Worm (Caenorhabditis elegans) whole organism, L3 larva: ENCODE data around the gene dolk-1.

ENCODE experiments used
- R02D3.7 ChIP-seq: fragments of 150-350 bp; optimal IDR thresholded peaks from 2 replicates; lab custom pipeline; 2014; ENCODE audit warnings: missing biosample characterization, missing genetic modification characterization
- ZK546.5 ChIP-seq: sonication (generic microtip); optimal IDR thresholded peaks from 2 replicates; lab custom pipeline; 2017; ENCODE audit warnings: missing biosample characterization, missing genetic modification characterization
- ama-1 ChIP-seq: fragments of 150-350 bp; optimal IDR thresholded peaks from 2 replicates; lab custom pipeline; 2018
- ceh-16 ChIP-seq: sonication (generic microtip); optimal IDR thresholded peaks from 2 replicates; lab custom pipeline; 2017; ENCODE audit warnings: missing biosample characterization, missing genetic modification characterization
- ceh-28 ChIP-seq: fragments of 150-350 bp; optimal IDR thresholded peaks from 2 replicates; lab custom pipeline; 2014; ENCODE audit warnings: missing biosample characterization, missing genetic modification reagents, missing genetic modification characterization
- ceh-82 ChIP-seq: fragments of 150-350 bp; optimal IDR thresholded peaks from 2 replicates; lab custom pipeline; 2014; ENCODE audit warnings: missing biosample characterization, missing genetic modification characterization
- ceh-9 ChIP-seq: sonication (generic microtip); optimal IDR thresholded peaks from 2 replicates; lab custom pipeline; 2018; ENCODE audit warnings: missing biosample characterization, missing genetic modification characterization
- daf-12 ChIP-seq: fragments of 150-350 bp; optimal IDR thresholded peaks from 2 replicates; lab custom pipeline; 2014; ENCODE audit warnings: missing biosample characterization, missing genetic modification reagents, missing genetic modification characterization
- egl-5 ChIP-seq: fragments of 150-350 bp; optimal IDR thresholded peaks from 2 replicates; lab custom pipeline; 2017; ENCODE audit warnings: missing biosample characterization, missing genetic modification reagents, missing genetic modification characterization, inconsistent platforms
- elt-1 ChIP-seq: fragments of 150-350 bp; optimal IDR thresholded peaks from 2 replicates; lab custom pipeline; 2014; ENCODE audit warnings: missing biosample characterization, missing genetic modification characterization
- elt-2 ChIP-seq: sonication (generic microtip); optimal IDR thresholded peaks from 2 replicates; lab custom pipeline; 2016; ENCODE audit warnings: missing genetic modification reagents, mild to moderate bottlenecking, missing genetic modification characterization, missing compliant biosample characterization
- elt-3 ChIP-seq, 3 experiments: fragments of 150-350 bp in 1 of 3; sonication (generic microtip) in 2 of 3; optimal IDR thresholded peaks; 2 replicates in 2 of 3; 4 replicates in 1 of 3; lab custom pipeline; 2014 to 2017; ENCODE audit warnings: missing biosample characterization in 3 of 3, missing genetic modification characterization in 3 of 3
- eor-1 ChIP-seq, 2 experiments: fragments of 150-350 bp; optimal IDR thresholded peaks; 2 replicates each; lab custom pipeline; 2014 to 2018; ENCODE audit warnings: missing biosample characterization in 2 of 2, missing genetic modification characterization in 2 of 2
- fkh-10 ChIP-seq: sonication (generic microtip); optimal IDR thresholded peaks from 2 replicates; lab custom pipeline; 2017; ENCODE audit warnings: missing biosample characterization, missing genetic modification reagents, missing genetic modification characterization
- fkh-2 ChIP-seq: fragments of 150-350 bp; optimal IDR thresholded peaks from 2 replicates; lab custom pipeline; 2014; ENCODE audit warnings: missing biosample characterization, missing genetic modification reagents, missing genetic modification characterization
- fos-1 ChIP-seq: fragments of 150-350 bp; optimal IDR thresholded peaks from 2 replicates; lab custom pipeline; 2014; ENCODE audit warnings: missing biosample characterization, missing genetic modification characterization
- hmg-11 ChIP-seq: sonication (generic microtip); optimal IDR thresholded peaks from 2 replicates; lab custom pipeline; 2016; ENCODE audit warnings: missing genetic modification characterization, missing compliant biosample characterization
- jun-1 ChIP-seq: fragments of 150-350 bp; optimal IDR thresholded peaks from 2 replicates; lab custom pipeline; 2014; ENCODE audit warnings: missing biosample characterization, missing genetic modification reagents, missing genetic modification characterization
- lin-15B ChIP-seq: fragments of 150-350 bp; optimal IDR thresholded peaks from 2 replicates; lab custom pipeline; 2014; ENCODE audit warnings: missing biosample characterization, missing genetic modification characterization
- lin-39 ChIP-seq: fragments of 150-350 bp; optimal IDR thresholded peaks from 2 replicates; lab custom pipeline; 2018; ENCODE audit warnings: missing biosample characterization, missing genetic modification reagents, missing genetic modification characterization
- lsy-12 ChIP-seq: sonication (generic microtip); optimal IDR thresholded peaks from 2 replicates; lab custom pipeline; 2016; ENCODE audit warnings: mild to moderate bottlenecking, missing genetic modification characterization, missing compliant biosample characterization
- mdl-1 ChIP-seq: fragments of 150-350 bp; optimal IDR thresholded peaks from 2 replicates; lab custom pipeline; 2014; ENCODE audit warnings: missing biosample characterization, missing genetic modification characterization
- nfya-1 ChIP-seq: sonication (generic microtip); optimal IDR thresholded peaks from 2 replicates; lab custom pipeline; 2017; ENCODE audit warnings: missing genetic modification characterization, mild to moderate bottlenecking, missing compliant biosample characterization, antibody characterized with exemption, moderate library complexity; ENCODE audit not compliant: insufficient read depth
- nhr-11 ChIP-seq: fragments of 150-350 bp; optimal IDR thresholded peaks from 2 replicates; lab custom pipeline; 2014; ENCODE audit warnings: missing biosample characterization, missing genetic modification characterization
- nhr-12 ChIP-seq: fragments of 150-350 bp; optimal IDR thresholded peaks from 2 replicates; lab custom pipeline; 2014; ENCODE audit warnings: missing biosample characterization, missing genetic modification characterization
- nhr-23 ChIP-seq: fragments of 150-350 bp; optimal IDR thresholded peaks from 2 replicates; lab custom pipeline; 2014; ENCODE audit warnings: missing biosample characterization, missing genetic modification reagents, missing genetic modification characterization
- nhr-25 ChIP-seq: sonication (generic microtip); optimal IDR thresholded peaks from 2 replicates; lab custom pipeline; 2017; ENCODE audit warnings: missing biosample characterization, missing genetic modification characterization
- nhr-28 ChIP-seq: fragments of 150-350 bp; optimal IDR thresholded peaks from 2 replicates; lab custom pipeline; 2014; ENCODE audit warnings: missing biosample characterization, missing genetic modification characterization
- nhr-43 ChIP-seq: sonication (generic microtip); optimal IDR thresholded peaks from 2 replicates; lab custom pipeline; 2016; ENCODE audit warnings: mild to moderate bottlenecking, missing genetic modification characterization, missing compliant biosample characterization; ENCODE audit not compliant: poor library complexity, severe bottlenecking
- nhr-67 ChIP-seq: fragments of 150-350 bp; optimal IDR thresholded peaks from 2 replicates; lab custom pipeline; 2014; ENCODE audit warnings: missing biosample characterization, missing genetic modification characterization
- nhr-76 ChIP-seq: fragments of 150-350 bp; sonication (generic microtip); optimal IDR thresholded peaks from 5 replicates; lab custom pipeline; 2014; ENCODE audit warnings: missing biosample characterization, missing genetic modification characterization
- nhr-77 ChIP-seq: fragments of 150-350 bp; optimal IDR thresholded peaks from 2 replicates; lab custom pipeline; 2014; ENCODE audit warnings: missing biosample characterization, missing genetic modification characterization
- pha-4 ChIP-seq: fragments of 150-350 bp; optimal IDR thresholded peaks from 2 replicates; lab custom pipeline; 2014; ENCODE audit warnings: missing biosample characterization, missing genetic modification reagents, missing genetic modification characterization
- sea-2 ChIP-seq: fragments of 150-350 bp; sonication (generic microtip); optimal IDR thresholded peaks from 4 replicates; lab custom pipeline; 2014; ENCODE audit warnings: missing biosample characterization, missing genetic modification reagents, missing genetic modification characterization
- skn-1 ChIP-seq: fragments of 150-350 bp; optimal IDR thresholded peaks from 2 replicates; lab custom pipeline; 2014; ENCODE audit warnings: missing biosample characterization, missing genetic modification characterization
- snpc-4 ChIP-seq: fragments of 150-350 bp; optimal IDR thresholded peaks from 2 replicates; lab custom pipeline; 2014; ENCODE audit warnings: missing biosample characterization, missing genetic modification characterization
- unc-62 ChIP-seq: fragments of 150-350 bp; sonication (generic microtip); optimal IDR thresholded peaks from 4 replicates; lab custom pipeline; 2014; ENCODE audit warnings: missing biosample characterization, missing genetic modification reagents, missing genetic modification characterization
- zag-1 ChIP-seq: fragments of 150-350 bp; optimal IDR thresholded peaks from 2 replicates; lab custom pipeline; 2014; ENCODE audit warnings: missing biosample characterization, missing genetic modification characterization
- ztf-11 ChIP-seq: fragments of 150-350 bp; optimal IDR thresholded peaks from 2 replicates; lab custom pipeline; 2014; ENCODE audit warnings: missing biosample characterization, missing genetic modification characterization

dolk-1 gene

ce11 chrIII:11933539-11933938 lies at the start of gene dolk-1:
Gene dolk-1 (minus strand): TSS chrIII:11933639.
- TF ChIP-seq nhr-12 (no peak), ceh-16 (no peak), ztf-11 (no peak), R02D3.7 (tag; lab: Kevin White, UChicago) (no peak), ceh-9 (tag; lab: Kevin White, UChicago) (no peak), zag-1 (tag; lab: Kevin White, UChicago) (no peak), ama-1 (lab: Kevin White, UChicago) (no peak), egl-5 (tag; lab: Kevin White, UChicago) (no peak), fkh-10 (GFP tag; lab: Kevin White, UChicago) (no peak)

- TF ChIP-seq ztf-11 (no peak), ceh-28 (tag; lab: Kevin White, UChicago) (no peak), fos-1 (tag; lab: Kevin White, UChicago) (no peak), jun-1 (tag; lab: Kevin White, UChicago) (no peak), ama-1 (lab: Kevin White, UChicago) (no peak), ZK546.5 (tag; lab: Kevin White, UChicago) (no peak), sea-2 (GFP tag; lab: Kevin White, UChicago) (no peak), skn-1 (no peak), pha-4 (tag; lab: Kevin White, UChicago) (no peak)
Measured at ce11 chrIII:11982474-11982873, 49.0 kb upstream of the dolk-1 start.

ce11 chrIII:11981539-11981938 lies 48.1 kb upstream of the dolk-1 start:
- TF ChIP-seq nhr-67 (no peak), R02D3.7 (tag; lab: Kevin White, UChicago) (no peak), daf-12 (tag; lab: Kevin White, UChicago) (no peak), mdl-1 (tag; lab: Kevin White, UChicago) (no peak), nhr-12 (no peak), nhr-76 (no peak), hmg-11 (tag; lab: Kevin White, UChicago) (peak; percentile 76), nhr-77 (no peak), ama-1 (lab: Kevin White, UChicago) (no peak), elt-1 (tag; lab: Kevin White, UChicago) (no peak), nhr-25 (tag; lab: Kevin White, UChicago) (peak; percentile 2), nhr-11 (no peak), nhr-43 (tag; lab: Kevin White, UChicago) (no peak), lin-15B (tag; lab: Kevin White, UChicago) (peak; percentile 87), snpc-4 (peak; percentile 39), nhr-28 (tag; lab: Kevin White, UChicago) (no peak), pha-4 (tag; lab: Kevin White, UChicago) (peak; percentile 50), fkh-2 (tag; lab: Kevin White, UChicago) (no peak), lin-39 (tag; lab: Kevin White, UChicago) (peak; percentile 62), nfya-1 (tag; lab: Kevin White, UChicago) (peak; percentile 93), fos-1 (tag; lab: Kevin White, UChicago) (no peak), eor-1 (tag; optimal IDR thresholded peaks at IDR 0.05; lab: Kevin White, UChicago) (no peak), nhr-23 (no peak), elt-3 (tag; optimal IDR thresholded peaks at IDR 0.05; lab: Kevin White, UChicago) (no peak), egl-5 (tag; lab: Kevin White, UChicago) (no peak), zag-1 (tag; lab: Kevin White, UChicago) (no peak), sea-2 (GFP tag; lab: Kevin White, UChicago) (no peak), ceh-82 (tag; lab: Kevin White, UChicago) (no peak), elt-2 (tag; lab: Kevin White, UChicago) (peak; percentile 13), ceh-28 (tag; lab: Kevin White, UChicago) (no peak), lsy-12 (tag; lab: Kevin White, UChicago) (no peak), unc-62 (GFP tag; lab: Kevin White, UChicago) (no peak), ceh-9 (tag; lab: Kevin White, UChicago) (no peak)
